Worm (Caenorhabditis elegans) whole organism, midembryonic: ENCODE results near the gene D1086.2.
"Not testable (repeated sequence)": the region's sequence is repeated elsewhere in the genome, so short reads cannot be mapped to it uniquely, and the experiment has no call there.

Experiments
- T22C8.4 ChIP-seq: fragments of 200-800 bp; sonication (Bioruptor generic); IDR thresholded peaks from 2 replicates; pipeline ENCODE4 v1.3.6; 2022; ENCODE audit warnings: missing genetic modification characterization, missing compliant biosample characterization
- cog-1 ChIP-seq: sonication (generic microtip); optimal IDR thresholded peaks from 2 replicates; lab custom pipeline; 2016; ENCODE audit warnings: missing genetic modification characterization, missing compliant biosample characterization
- flt-1 ChIP-seq: fragments of 200-800 bp; sonication (Bioruptor generic); IDR thresholded peaks from 2 replicates; pipeline ENCODE4 v1.3.6; 2022; ENCODE audit warnings: missing genetic modification characterization, missing compliant biosample characterization
- klf-2 ChIP-seq: fragments of 200-800 bp; sonication (Bioruptor generic); conservative IDR thresholded peaks from 2 replicates; pipeline ENCODE4 v1.3.6; 2022; ENCODE audit warnings: missing genetic modification reagents, missing genetic modification characterization, missing compliant biosample characterization
- med-1 ChIP-seq: sonication (generic microtip); optimal IDR thresholded peaks from 2 replicates; lab custom pipeline; 2017; ENCODE audit warnings: missing genetic modification characterization, mild to moderate bottlenecking, missing compliant biosample characterization, antibody characterized with exemption, missing genetic modification reagents; ENCODE audit not compliant: insufficient read depth
- ref-1 ChIP-seq: fragments of 200-800 bp; sonication (Bioruptor generic); conservative IDR thresholded peaks from 2 replicates; pipeline ENCODE4 v1.3.6; 2022; ENCODE audit warnings: missing genetic modification reagents, missing genetic modification characterization, missing compliant biosample characterization
- tab-1 ChIP-seq: fragments of 200-800 bp; sonication (Bioruptor generic); IDR thresholded peaks from 2 replicates; pipeline ENCODE4 v1.3.6; 2022; ENCODE audit warnings: missing genetic modification characterization, missing compliant biosample characterization
- ztf-23 ChIP-seq: fragments of 200-800 bp; sonication (Bioruptor generic); IDR thresholded peaks from 2 replicates; pipeline ENCODE4 v1.3.6; 2022; ENCODE audit warnings: missing genetic modification reagents, missing genetic modification characterization, missing compliant biosample characterization
- ztf-29 ChIP-seq: fragments of 200-800 bp; sonication (Bioruptor generic); IDR thresholded peaks from 2 replicates; pipeline ENCODE4 v1.3.6; 2022; ENCODE audit warnings: missing genetic modification reagents, missing genetic modification characterization, missing compliant biosample characterization

Gene D1086.2

ce11 chrV:14098519-14098918, at the start of gene D1086.2, which contains the start of gene D1086.1:
D1086.2 (minus strand) TSS chrV:14098668.
D1086.1 (plus strand) TSS chrV:14098858.
- no peak for TF ChIP-seq cog-1 (tag; lab: Kevin White, UChicago)
- no peak for TF ChIP-seq ztf-29
- no peak for TF ChIP-seq klf-2 (GFP tag; lab: Robert Waterston, UW)
- no peak for TF ChIP-seq ref-1
- no peak for TF ChIP-seq flt-1
- no peak for TF ChIP-seq tab-1 (GFP tag; lab: Robert Waterston, UW)
- TF ChIP-seq med-1 (GFP tag; lab: Kevin White, UChicago): no peak
- TF ChIP-seq ztf-23 (GFP tag; lab: Robert Waterston, UW): no peak
- no peak for TF ChIP-seq T22C8.4 (GFP tag; lab: Robert Waterston, UW)

DNA sequence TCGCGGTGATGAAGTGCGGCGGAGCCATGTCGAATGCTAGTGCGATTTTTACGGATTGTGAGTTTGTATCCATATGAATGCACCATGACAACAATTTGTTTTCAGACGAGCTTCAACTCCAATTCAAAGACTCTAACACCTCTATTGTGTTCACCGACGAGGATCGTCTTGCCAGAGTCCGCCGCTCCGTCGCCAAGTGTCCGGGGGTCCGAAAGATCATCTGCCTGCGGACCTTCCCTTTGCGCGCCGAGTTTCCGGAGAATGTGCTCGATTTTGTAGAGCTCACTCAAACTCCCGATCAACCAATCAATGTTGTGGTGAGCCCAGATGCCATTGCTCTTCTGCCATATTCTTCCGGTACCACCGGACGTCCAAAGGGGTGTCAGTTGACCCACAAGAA, 48.6 kb upstream of the D1086.2 start:
- TF ChIP-seq klf-2 (GFP tag; lab: Robert Waterston, UW) (no peak), tab-1 (GFP tag; lab: Robert Waterston, UW) (no peak), ztf-23 (GFP tag; lab: Robert Waterston, UW) (no peak), med-1 (GFP tag; lab: Kevin White, UChicago) (no peak), cog-1 (tag; lab: Kevin White, UChicago) (no peak), ztf-29 (no peak), ref-1 (no peak), T22C8.4 (GFP tag; lab: Robert Waterston, UW) (no peak), flt-1 (no peak)

DNA sequence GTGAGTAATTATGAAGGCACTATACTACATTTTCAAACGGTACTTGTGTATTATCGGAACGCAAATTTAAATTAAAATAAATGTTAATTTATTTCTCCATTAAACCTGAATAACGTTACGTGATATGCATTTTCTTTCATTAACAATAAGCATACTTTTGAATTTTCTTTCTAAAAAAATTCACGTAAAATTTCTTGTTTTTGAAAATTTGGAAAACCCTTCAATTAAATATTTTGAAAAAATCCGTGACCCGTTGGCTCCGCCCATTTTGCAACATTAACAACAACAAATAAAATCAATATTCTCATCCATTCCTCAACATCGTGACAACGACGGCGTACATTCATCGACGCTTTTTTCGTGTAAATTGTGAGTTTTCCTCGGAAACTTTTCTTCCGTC, 47.7 kb upstream of the D1086.2 start, which contains the start of gene acs-10:
acs-10 (plus strand) TSS at position 301 of the 400 bp plus-strand sequence.
- TF ChIP-seq ref-1 (no peak), med-1 (GFP tag; lab: Kevin White, UChicago) (no peak), tab-1 (GFP tag; lab: Robert Waterston, UW) (no peak), ztf-29 (no peak), klf-2 (GFP tag; lab: Robert Waterston, UW) (no peak), T22C8.4 (GFP tag; lab: Robert Waterston, UW) (no peak), cog-1 (tag; lab: Kevin White, UChicago) (no peak), flt-1 (no peak), ztf-23 (GFP tag; lab: Robert Waterston, UW) (no peak)

ce11 chrV:14145267-14145666, 46.8 kb upstream of the D1086.2 start, which contains the start of gene par-1:
par-1 (minus strand) TSS chrV:14145367.
- no peak for TF ChIP-seq T22C8.4 (GFP tag; lab: Robert Waterston, UW)
- TF ChIP-seq ztf-29: no peak
- no peak for TF ChIP-seq ztf-23 (GFP tag; lab: Robert Waterston, UW)
- no peak for TF ChIP-seq med-1 (GFP tag; lab: Kevin White, UChicago)
- no peak for TF ChIP-seq ref-1
- TF ChIP-seq tab-1 (GFP tag; lab: Robert Waterston, UW): no peak
- TF ChIP-seq klf-2 (GFP tag; lab: Robert Waterston, UW): no peak
- no peak for TF ChIP-seq flt-1
- no peak for TF ChIP-seq cog-1 (tag; lab: Kevin White, UChicago)

DNA sequence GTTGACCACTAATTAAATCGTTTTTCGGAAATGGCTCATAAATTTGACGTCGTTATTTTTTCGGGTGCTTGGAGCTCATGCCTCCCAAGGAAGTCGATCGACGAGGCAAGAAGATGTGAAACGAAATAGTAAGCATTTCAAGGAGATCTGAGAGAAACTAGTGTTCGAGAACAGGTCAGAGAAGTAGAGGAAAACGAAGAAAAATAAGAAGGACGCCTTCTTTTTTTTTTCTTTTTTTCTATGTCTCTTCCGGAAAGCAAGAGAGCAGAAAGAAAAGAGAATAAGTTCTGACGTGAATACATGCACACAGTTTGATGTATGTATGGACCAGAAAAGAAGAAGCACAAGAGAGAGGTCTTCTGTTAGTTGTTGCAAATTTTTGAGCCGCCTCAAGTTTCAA, 45.2 kb upstream of the D1086.2 start:
- TF ChIP-seq med-1 (GFP tag; lab: Kevin White, UChicago): no peak
- no peak for TF ChIP-seq T22C8.4 (GFP tag; lab: Robert Waterston, UW)
- no peak for TF ChIP-seq cog-1 (tag; lab: Kevin White, UChicago)
- no peak for TF ChIP-seq ztf-29
- no peak for TF ChIP-seq flt-1
- no peak for TF ChIP-seq ztf-23 (GFP tag; lab: Robert Waterston, UW)
- no peak for TF ChIP-seq ref-1
- TF ChIP-seq tab-1 (GFP tag; lab: Robert Waterston, UW): no peak
- TF ChIP-seq klf-2 (GFP tag; lab: Robert Waterston, UW): no peak

- no peak for TF ChIP-seq cog-1 (tag; lab: Kevin White, UChicago)
- TF ChIP-seq ztf-23 (GFP tag; lab: Robert Waterston, UW): no peak
- TF ChIP-seq ztf-29: no peak
- TF ChIP-seq tab-1 (GFP tag; lab: Robert Waterston, UW): no peak
- no peak for TF ChIP-seq flt-1
- no peak for TF ChIP-seq med-1 (GFP tag; lab: Kevin White, UChicago)
- TF ChIP-seq T22C8.4 (GFP tag; lab: Robert Waterston, UW): no peak
- no peak for TF ChIP-seq ref-1
- TF ChIP-seq klf-2 (GFP tag; lab: Robert Waterston, UW): no peak
Observed at ce11 chrV:14141846-14142245, 43.4 kb upstream of the D1086.2 start.

- TF ChIP-seq klf-2 (GFP tag; lab: Robert Waterston, UW) (no peak), ztf-29 (no peak), tab-1 (GFP tag; lab: Robert Waterston, UW) (no peak), flt-1 (no peak), cog-1 (tag; lab: Kevin White, UChicago) (no peak), med-1 (GFP tag; lab: Kevin White, UChicago) (no peak), ztf-23 (GFP tag; lab: Robert Waterston, UW) (no peak), T22C8.4 (GFP tag; lab: Robert Waterston, UW) (no peak), ref-1 (no peak)
Observed at ce11 chrV:14140733-14141132, 42.3 kb upstream of the D1086.2 start.

ce11 chrV:14139252-14140100, 41.0 kb upstream of the D1086.2 start:
- no peak for TF ChIP-seq med-1 (GFP tag; lab: Kevin White, UChicago)
- TF ChIP-seq cog-1 (tag; lab: Kevin White, UChicago): peak; percentile 4
- no peak for TF ChIP-seq T22C8.4 (GFP tag; lab: Robert Waterston, UW)
- no peak for TF ChIP-seq ztf-29

DNA sequence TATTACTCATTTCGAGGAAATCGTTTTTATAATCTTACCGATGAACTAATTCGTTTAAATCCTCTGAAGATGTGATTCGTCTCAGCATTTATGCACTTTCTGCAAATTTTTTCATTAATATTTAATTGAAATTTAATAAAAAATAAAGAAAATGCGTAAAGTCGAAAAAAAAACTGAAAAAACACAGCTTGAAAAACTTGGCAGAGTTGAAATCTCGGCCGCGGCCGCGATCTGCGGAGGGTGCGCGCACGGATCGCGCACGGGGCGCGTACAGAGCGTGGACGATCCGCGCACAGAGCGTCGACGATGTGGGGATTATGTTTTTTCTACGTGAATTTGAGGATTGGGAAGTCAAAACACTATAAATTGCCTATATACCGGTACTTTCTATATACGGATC, 39.3 kb upstream of the D1086.2 start, which contains the start of gene AH10.4:
AH10.4 (minus strand) TSS at position 101 of the 400 bp plus-strand sequence.
- TF ChIP-seq flt-1; T22C8.4 (GFP tag; lab: Robert Waterston, UW); ref-1: not testable (repeated sequence)
